Worm (Caenorhabditis elegans) whole organism, young adult: ENCODE measurements around the gene clec-212.

ENCODE experiments used
- lsl-1 ChIP-seq: fragments of 200-800 bp; sonication (Bioruptor generic); optimal IDR thresholded peaks from 2 replicates; lab custom pipeline; 2018; ENCODE audit warnings: mild to moderate bottlenecking, missing genetic modification characterization, moderate library complexity, missing compliant biosample characterization
- mcd-1 ChIP-seq: fragments of 200-800 bp; sonication (Bioruptor generic); IDR thresholded peaks from 2 replicates; pipeline ENCODE4 v1.3.6; 2022; ENCODE audit warnings: missing genetic modification reagents, missing genetic modification characterization, missing compliant biosample characterization
- snpc-4 ChIP-seq, 5 experiments: fragments of 150-350 bp in 1 of 5; sonication (generic microtip) in 4 of 5; optimal IDR thresholded peaks; 2 replicates each; lab custom pipeline; 2014 to 2018; ENCODE audit warnings: missing genetic modification characterization in 5 of 5, missing biosample characterization in 3 of 5, antibody characterized with exemption in 2 of 5, mild to moderate bottlenecking in 2 of 5, missing compliant biosample characterization in 2 of 5, missing genotype in 2 of 5, moderate library complexity in 2 of 5, missing genetic modification reagents in 1 of 5

ce11 chrV:7520077-7520476 is 50.1 kb downstream of the clec-212 start, which contains the start of gene srb-19:
- TF ChIP-seq snpc-4 (GFP tag; optimal IDR thresholded peaks at IDR 0.05; lab: Kevin White, UChicago): no peak
- TF ChIP-seq snpc-4 (tag; optimal IDR thresholded peaks at IDR 0.05; lab: Kevin White, UChicago): no peak
- TF ChIP-seq lsl-1 (GFP tag; lab: Kevin White, UChicago): no peak
- no peak for TF ChIP-seq mcd-1
